Worm (Caenorhabditis elegans) whole organism, L4/young adult: ENCODE data around the gene F27C8.3.

Source experiments
- W03F9.2 ChIP-seq: fragments of 150-350 bp; optimal IDR thresholded peaks from 2 replicates; lab custom pipeline; 2014; ENCODE audit warnings: missing biosample characterization, missing genetic modification characterization
- him-1 ChIP-seq: sonication (generic microtip); optimal IDR thresholded peaks from 2 replicates; lab custom pipeline; 2016; ENCODE audit warnings: missing genotype, missing genetic modification reagents, missing genetic modification characterization, missing compliant biosample characterization

ce11 chrIV:9624275-9624674 lies 28.6 kb upstream of the F27C8.3 start, which contains the start of gene W09C2.8:
- no peak for TF ChIP-seq him-1 (tag; lab: Kevin White, UChicago)
- no peak for TF ChIP-seq W03F9.2 (tag; lab: Kevin White, UChicago)
